Worm (Caenorhabditis elegans) whole organism, L1 larva: ENCODE data around the gene efn-4.
A peak's percentile ranks its signal among the peaks of the same experiment; 100 is the strongest.

Source experiments
- aly-2 ChIP-seq: fragments of 150-350 bp; optimal IDR thresholded peaks from 2 replicates; lab custom pipeline; 2014; ENCODE audit warnings: missing biosample characterization, missing genetic modification characterization
- dpl-1 ChIP-seq, 3 experiments: fragments of 150-350 bp in 2 of 3; sonication (generic microtip) in 1 of 3; optimal IDR thresholded peaks; 2 replicates each; lab custom pipeline; 2014 to 2017; ENCODE audit warnings: missing biosample characterization in 3 of 3, missing genetic modification characterization in 3 of 3, missing genetic modification reagents in 3 of 3
- fkh-8 ChIP-seq: sonication (generic microtip); optimal IDR thresholded peaks from 2 replicates; lab custom pipeline; 2016; ENCODE audit warnings: mild to moderate bottlenecking, missing genetic modification characterization, missing compliant biosample characterization
- irx-1 ChIP-seq: sonication (generic microtip); optimal IDR thresholded peaks from 2 replicates; lab custom pipeline; 2016; ENCODE audit warnings: missing genetic modification characterization, missing compliant biosample characterization
- jun-1 ChIP-seq: fragments of 150-350 bp; optimal IDR thresholded peaks from 2 replicates; lab custom pipeline; 2014; ENCODE audit warnings: missing biosample characterization, missing genetic modification reagents, missing genetic modification characterization
- lin-39 ChIP-seq: fragments of 150-350 bp; optimal IDR thresholded peaks from 2 replicates; lab custom pipeline; 2014; ENCODE audit warnings: missing biosample characterization, missing genetic modification reagents, missing genetic modification characterization
- nhr-11 ChIP-seq: fragments of 150-350 bp; optimal IDR thresholded peaks from 2 replicates; lab custom pipeline; 2014; ENCODE audit warnings: missing biosample characterization, missing genetic modification characterization
- nhr-12 ChIP-seq: sonication (generic microtip); optimal IDR thresholded peaks from 2 replicates; lab custom pipeline; 2017; ENCODE audit warnings: missing biosample characterization, missing genetic modification characterization
- nhr-71 ChIP-seq: sonication (generic microtip); optimal IDR thresholded peaks from 2 replicates; lab custom pipeline; 2016; ENCODE audit warnings: mild to moderate bottlenecking, missing genetic modification characterization, moderate library complexity, missing compliant biosample characterization
- nhr-77 ChIP-seq: fragments of 150-350 bp; optimal IDR thresholded peaks from 2 replicates; lab custom pipeline; 2014; ENCODE audit warnings: missing biosample characterization, missing genetic modification characterization
- pqm-1 ChIP-seq: sonication (generic microtip); optimal IDR thresholded peaks from 3 replicates; lab custom pipeline; 2017; ENCODE audit warnings: missing biosample characterization, missing genetic modification characterization
- unc-62 ChIP-seq: fragments of 150-350 bp; optimal IDR thresholded peaks from 2 replicates; lab custom pipeline; 2014; ENCODE audit warnings: missing biosample characterization, missing genetic modification reagents, missing genetic modification characterization

ce11 chrIV:607628-608027 is 48.6 kb downstream of the efn-4 start:
- no peak for TF ChIP-seq unc-62 (GFP tag; lab: Kevin White, UChicago)
- no peak for TF ChIP-seq nhr-11 (tag; lab: Kevin White, UChicago)
- no peak for TF ChIP-seq jun-1 (tag; lab: Kevin White, UChicago)
- TF ChIP-seq irx-1 (tag; lab: Kevin White, UChicago): no peak
- TF ChIP-seq fkh-8 (tag; lab: Kevin White, UChicago): no peak
- TF ChIP-seq dpl-1 (GFP tag; optimal IDR thresholded peaks at IDR 0.05; lab: Kevin White, UChicago): peak in 1 of 3 experiments; percentile 7
- TF ChIP-seq pqm-1 (tag; lab: Kevin White, UChicago): no peak
- no peak for TF ChIP-seq aly-2 (tag; lab: Kevin White, UChicago)
- TF ChIP-seq lin-39 (tag; lab: Kevin White, UChicago): no peak
- TF ChIP-seq nhr-12 (tag; lab: Kevin White, UChicago): no peak
- no peak for TF ChIP-seq nhr-77 (tag; lab: Kevin White, UChicago)
- peak; percentile 67 for TF ChIP-seq nhr-71 (tag; lab: Kevin White, UChicago)
